Worm (Caenorhabditis elegans): Measurements from ENCODE around the gene M57.1.
A peak's percentile ranks its signal among the peaks of the same experiment; 100 is the strongest.

M57.1 gene

ce11 chrIV:3548315-3548714, 16.0 kb downstream of the M57.1 start:
- TF ChIP-seq ceh-14 (tag; optimal IDR thresholded peaks at IDR 0.05) = no peak
- TF ChIP-seq elt-2 (tag; optimal IDR thresholded peaks at IDR 0.05) = peak; percentile 38
- TF ChIP-seq tbx-2 (tag; optimal IDR thresholded peaks at IDR 0.05) = peak; percentile 26
- TF ChIP-seq pqm-1 (tag; optimal IDR thresholded peaks at IDR 0.05) = peak; percentile 6
- TF ChIP-seq F13H6.1 (tag; optimal IDR thresholded peaks at IDR 0.05) = no peak
- no peak for TF ChIP-seq npax-4 (tag; optimal IDR thresholded peaks at IDR 0.05)

DNA sequence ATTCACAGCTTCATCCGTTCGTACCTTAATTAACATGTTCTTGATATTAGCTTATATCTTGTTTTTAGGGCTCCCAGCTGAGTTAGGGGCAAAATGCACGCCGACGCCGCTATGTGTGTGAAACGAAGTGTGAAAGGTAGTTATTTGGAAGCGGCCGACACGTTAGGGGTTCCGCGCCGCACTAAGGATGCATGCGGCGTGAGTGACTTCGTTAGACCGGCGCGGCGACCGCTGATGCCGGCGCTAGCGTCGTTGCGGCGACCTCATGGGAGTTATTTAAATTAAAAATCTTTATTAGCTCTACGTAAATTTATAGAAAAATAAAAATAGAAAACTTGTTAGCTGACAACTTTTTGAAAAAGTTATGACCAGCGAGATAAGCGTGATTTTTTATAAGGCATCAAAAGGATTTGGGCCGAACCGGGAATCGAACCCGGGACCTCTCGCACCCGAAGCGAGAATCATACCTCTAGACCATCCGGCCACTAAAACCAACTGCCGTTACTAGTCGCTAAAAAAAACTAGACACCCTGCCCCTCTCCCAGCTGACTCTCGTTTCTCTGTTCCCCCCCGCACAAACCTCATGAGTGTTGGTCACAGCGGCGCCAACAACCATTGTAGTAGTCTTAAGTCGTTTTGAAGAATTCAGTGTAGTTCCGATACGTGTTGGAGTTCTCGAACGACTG, 19.7 kb downstream of the M57.1 start:
- TF ChIP-seq T23F11.4 (GFP tag; optimal IDR thresholded peaks at IDR 0.05) (peak; percentile 37), C38D4.7 (GFP tag; optimal IDR thresholded peaks at IDR 0.05) (peak; percentile 52), ceh-48 (tag; optimal IDR thresholded peaks at IDR 0.05) (peak; percentile 40), C08G9.2 (tag; optimal IDR thresholded peaks at IDR 0.05) (peak; percentile 28), ref-2 (tag; optimal IDR thresholded peaks at IDR 0.05) (no peak), ceh-2 (tag; optimal IDR thresholded peaks at IDR 0.05) (no peak), mec-3 (tag; optimal IDR thresholded peaks at IDR 0.05; ENCODE audit: borderline replicate concordance) (no peak), pat-9 (tag; optimal IDR thresholded peaks at IDR 0.05) (peak; percentile 49), fkh-6 (tag; optimal IDR thresholded peaks at IDR 0.05) (peak; percentile 36), ceh-34 (tag; optimal IDR thresholded peaks at IDR 0.05) (peak; percentile 28), ceh-14 (tag; optimal IDR thresholded peaks at IDR 0.05) (peak; percentile 22), ztf-16 (tag; optimal IDR thresholded peaks at IDR 0.05) (peak; percentile 38), lim-6 (tag; optimal IDR thresholded peaks at IDR 0.05) (no peak), ceh-18 (tag; optimal IDR thresholded peaks at IDR 0.05) (peak; percentile 37), pax-1 (tag; optimal IDR thresholded peaks at IDR 0.05) (no peak), pha-4 (tag; optimal IDR thresholded peaks at IDR 0.05) (no peak), madf-2 (tag; optimal IDR thresholded peaks at IDR 0.05) (peak; percentile 23), unc-55 (GFP tag; optimal IDR thresholded peaks at IDR 0.05) (no peak), Y22D7AL.16 (tag; optimal IDR thresholded peaks at IDR 0.05) (peak; percentile 44), zip-5 (tag; optimal IDR thresholded peaks at IDR 0.05) (peak; percentile 36), tbx-7 (tag; optimal IDR thresholded peaks at IDR 0.05) (no peak), hlh-13 (GFP tag; optimal IDR thresholded peaks at IDR 0.05) (peak; percentile 4), lin-11 (tag; optimal IDR thresholded peaks at IDR 0.05) (peak; percentile 46), sdc-2 (tag; optimal IDR thresholded peaks at IDR 0.05) (peak; percentile 13), gmeb-2 (tag; optimal IDR thresholded peaks at IDR 0.05) (peak; percentile 37), hlh-15 (tag; optimal IDR thresholded peaks at IDR 0.05) (no peak), ceh-19 (GFP tag; optimal IDR thresholded peaks at IDR 0.05) (no peak), rnt-1 (tag; optimal IDR thresholded peaks at IDR 0.05) (no peak), elt-4 (tag; optimal IDR thresholded peaks at IDR 0.05) (no peak), F13H6.1 (tag; optimal IDR thresholded peaks at IDR 0.05) (no peak), fax-1 (tag; optimal IDR thresholded peaks at IDR 0.05) (no peak), unc-3 (GFP tag; conservative IDR thresholded peaks at IDR 0.05) (peak; percentile 58; the same call in 1 of the 2 replicates), unc-3 (tag; optimal IDR thresholded peaks at IDR 0.05) (peak; percentile 37), odd-2 (tag; optimal IDR thresholded peaks at IDR 0.05) (peak; percentile 46), unc-86 (tag; optimal IDR thresholded peaks at IDR 0.05) (peak; percentile 32), ahr-1 (tag; optimal IDR thresholded peaks at IDR 0.05) (no peak), dve-1 (tag; optimal IDR thresholded peaks at IDR 0.05) (no peak), nhr-11 (tag; optimal IDR thresholded peaks at IDR 0.05) (no peak), ceh-30 (tag; optimal IDR thresholded peaks at IDR 0.05) (no peak), elt-2 (tag; optimal IDR thresholded peaks at IDR 0.05) (peak; percentile 36), hlh-8 (tag; optimal IDR thresholded peaks at IDR 0.05) (no peak), ceh-9 (tag; optimal IDR thresholded peaks at IDR 0.05) (no peak), tbx-2 (tag; optimal IDR thresholded peaks at IDR 0.05) (peak; percentile 47), pqm-1 (tag; optimal IDR thresholded peaks at IDR 0.05) (peak; percentile 26), pha-2 (tag; optimal IDR thresholded peaks at IDR 0.05) (peak; percentile 2), pros-1 (tag; optimal IDR thresholded peaks at IDR 0.05) (no peak), K02D7.2 (tag; optimal IDR thresholded peaks at IDR 0.05) (peak; percentile 20), eyg-1 (tag; optimal IDR thresholded peaks at IDR 0.05) (no peak), K09A11.1 (tag; optimal IDR thresholded peaks at IDR 0.05; ENCODE audit: insufficient read depth) (peak; percentile 39)

Measured in whole organism, late embryonic.